Worm (Caenorhabditis elegans) whole organism, L4/young adult: ENCODE results near the gene K11H3.8.

Source experiments
- W03F9.2 ChIP-seq: fragments of 150-350 bp; optimal IDR thresholded peaks from 2 replicates; lab custom pipeline; 2014; ENCODE audit warnings: missing biosample characterization, missing genetic modification characterization
- dao-5 ChIP-seq: sonication (generic microtip); optimal IDR thresholded peaks from 2 replicates; lab custom pipeline; 2016; ENCODE audit warnings: missing genotype, missing genetic modification characterization, moderate library complexity, missing compliant biosample characterization
- him-1 ChIP-seq: sonication (generic microtip); optimal IDR thresholded peaks from 2 replicates; lab custom pipeline; 2016; ENCODE audit warnings: missing genotype, missing genetic modification reagents, missing genetic modification characterization, missing compliant biosample characterization

Gene K11H3.8

ce11 chrIII:9834888-9835287 lies at the start of gene K11H3.8:
Gene K11H3.8 (plus strand): TSS chrIII:9835188.
- TF ChIP-seq him-1 (tag; lab: Kevin White, UChicago) (no peak), W03F9.2 (no peak), dao-5 (tag; lab: Kevin White, UChicago) (no peak)

DNA sequence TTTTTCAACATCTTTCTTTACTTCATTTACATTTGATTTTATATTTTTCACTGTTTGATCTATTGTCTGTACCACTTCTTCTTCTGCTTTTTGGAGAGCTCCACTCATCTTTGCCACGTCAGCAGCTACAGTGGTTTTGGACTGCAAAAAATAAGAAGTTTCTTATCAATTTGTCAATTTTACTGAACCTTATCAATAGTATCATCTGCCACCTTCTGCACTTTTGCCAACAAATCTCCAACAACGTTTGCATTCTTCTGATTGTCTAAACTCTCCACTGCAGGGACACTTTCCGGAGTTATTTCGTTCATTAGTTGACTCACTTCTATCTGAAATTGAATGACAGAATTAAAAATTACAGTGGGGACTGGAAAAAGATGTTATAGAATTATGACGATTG lies 48.2 kb upstream of the K11H3.8 start:
- TF ChIP-seq him-1 (tag; lab: Kevin White, UChicago) (no peak), W03F9.2 (no peak), dao-5 (tag; lab: Kevin White, UChicago) (no peak)

ce11 chrIII:9789083-9789482 lies 45.9 kb upstream of the K11H3.8 start:
- no peak for TF ChIP-seq him-1 (tag; lab: Kevin White, UChicago)
- no peak for TF ChIP-seq W03F9.2
- no peak for TF ChIP-seq dao-5 (tag; lab: Kevin White, UChicago)

DNA sequence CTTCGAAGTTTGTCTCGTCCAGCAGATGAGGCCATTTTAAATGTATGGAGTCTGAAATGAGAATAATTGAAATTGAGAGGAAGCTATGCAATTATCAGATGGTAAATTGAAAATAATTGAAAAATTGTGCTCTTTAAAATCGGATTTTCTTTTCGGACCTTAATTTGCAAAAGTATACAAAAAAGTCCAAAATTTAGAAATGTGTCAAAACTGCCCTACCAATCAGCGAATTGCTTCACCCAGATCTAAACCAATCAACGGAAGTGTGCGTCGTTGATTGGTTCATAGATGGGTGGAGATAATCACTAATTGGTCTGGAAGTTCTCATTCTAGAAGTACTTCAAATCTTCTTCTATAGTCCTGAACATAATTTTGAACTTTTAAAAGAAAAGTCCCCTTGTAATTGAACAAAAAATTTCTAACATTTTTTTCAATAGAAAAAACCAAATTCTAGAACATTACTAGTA lies 45.3 kb upstream of the K11H3.8 start, which contains the start of gene R10E11.5:
Gene R10E11.5 (minus strand): TSS at position 51 of the 467 bp plus-strand sequence.
- TF ChIP-seq him-1 (tag; lab: Kevin White, UChicago): no peak
- TF ChIP-seq dao-5 (tag; lab: Kevin White, UChicago): no peak
- TF ChIP-seq W03F9.2: no peak

ce11 chrIII:9793592-9794417 lies 41.2 kb upstream of the K11H3.8 start, which contains the start of the genes R10E11.9 and mcm-6:
Gene R10E11.9 (minus strand): TSS chrIII:9793642.
Gene mcm-6 (plus strand): TSS chrIII:9794367.
- TF ChIP-seq dao-5 (tag; lab: Kevin White, UChicago): no peak
- TF ChIP-seq W03F9.2: no peak
- TF ChIP-seq him-1 (tag; lab: Kevin White, UChicago): no peak

ce11 chrIII:9796448-9796847 lies 38.5 kb upstream of the K11H3.8 start, which contains the start of gene srxa-10:
Gene srxa-10 (minus strand): TSS chrIII:9796548.
- no peak for TF ChIP-seq W03F9.2

DNA sequence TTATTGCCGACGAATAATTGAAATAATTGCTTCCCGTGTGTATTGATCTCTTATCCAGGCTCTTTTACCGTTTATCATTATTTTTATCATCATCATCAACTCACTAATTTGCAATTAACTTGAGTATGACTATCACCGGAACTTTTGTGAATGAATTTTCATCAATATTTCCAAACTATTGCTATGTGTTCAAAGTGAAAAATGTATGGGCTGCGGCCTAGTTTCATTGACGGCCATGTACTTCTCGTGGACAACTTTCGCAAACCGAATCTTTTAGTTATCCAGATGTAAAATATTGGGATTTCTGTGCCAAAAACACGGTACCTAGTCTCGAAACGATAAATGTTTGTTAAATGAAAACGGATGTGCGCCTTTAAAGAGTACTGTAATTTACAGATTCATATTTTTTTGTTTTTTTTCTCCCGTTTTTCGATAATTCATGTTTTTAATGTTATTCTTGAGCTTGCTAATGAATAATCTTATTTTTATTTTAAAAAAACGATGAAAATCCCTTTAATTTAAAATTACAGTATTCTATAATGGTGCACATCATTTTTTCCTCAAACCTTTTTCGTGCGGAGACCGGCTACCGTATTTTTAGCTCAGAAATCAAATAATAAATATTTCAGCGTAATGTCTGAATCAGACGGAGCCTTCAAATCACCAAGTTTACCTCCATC lies 36.4 kb upstream of the K11H3.8 start, which contains the start of gene ZK632.2:
Gene ZK632.2 (plus strand): TSS at position 630 of the 680 bp plus-strand sequence.
- TF ChIP-seq W03F9.2: no peak

- no peak for TF ChIP-seq dao-5 (tag; lab: Kevin White, UChicago)
- TF ChIP-seq W03F9.2: no peak
- no peak for TF ChIP-seq him-1 (tag; lab: Kevin White, UChicago)
These were observed 32.9 kb upstream of the K11H3.8 start for ce11 chrIII:9802045-9802444.

DNA sequence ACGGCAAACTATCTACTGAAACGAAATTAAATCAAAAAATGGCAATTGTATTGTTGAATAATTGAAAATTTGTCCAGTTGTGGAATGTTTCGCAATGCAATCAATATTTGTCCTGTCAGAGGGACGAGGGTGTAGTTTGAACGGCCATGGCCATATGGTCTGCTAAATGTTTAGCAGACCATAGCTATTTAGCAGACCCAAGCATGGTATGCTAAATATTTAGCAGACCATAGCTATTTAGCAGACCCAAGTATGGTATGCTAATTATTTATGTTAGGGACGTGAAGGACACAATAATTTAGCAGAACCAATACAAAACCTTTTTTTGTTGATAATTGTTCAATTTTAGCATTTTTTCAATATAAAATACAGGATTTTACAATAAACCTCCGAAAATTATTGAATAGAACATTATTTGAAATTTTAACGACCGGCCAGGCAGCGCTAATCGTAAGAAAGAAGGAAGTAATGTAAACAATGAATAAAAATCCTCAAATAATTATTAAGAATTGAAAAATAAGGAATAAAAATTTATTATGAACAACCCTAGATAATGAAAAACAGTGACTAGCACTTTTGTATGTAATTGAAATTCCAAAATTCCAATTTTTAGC lies 29.9 kb upstream of the K11H3.8 start, which contains the start of gene riok-3:
Gene riok-3 (minus strand): TSS at position 15 of the 614 bp plus-strand sequence.
- TF ChIP-seq him-1 (tag; lab: Kevin White, UChicago) (no peak), dao-5 (tag; lab: Kevin White, UChicago) (no peak), W03F9.2 (no peak)

DNA sequence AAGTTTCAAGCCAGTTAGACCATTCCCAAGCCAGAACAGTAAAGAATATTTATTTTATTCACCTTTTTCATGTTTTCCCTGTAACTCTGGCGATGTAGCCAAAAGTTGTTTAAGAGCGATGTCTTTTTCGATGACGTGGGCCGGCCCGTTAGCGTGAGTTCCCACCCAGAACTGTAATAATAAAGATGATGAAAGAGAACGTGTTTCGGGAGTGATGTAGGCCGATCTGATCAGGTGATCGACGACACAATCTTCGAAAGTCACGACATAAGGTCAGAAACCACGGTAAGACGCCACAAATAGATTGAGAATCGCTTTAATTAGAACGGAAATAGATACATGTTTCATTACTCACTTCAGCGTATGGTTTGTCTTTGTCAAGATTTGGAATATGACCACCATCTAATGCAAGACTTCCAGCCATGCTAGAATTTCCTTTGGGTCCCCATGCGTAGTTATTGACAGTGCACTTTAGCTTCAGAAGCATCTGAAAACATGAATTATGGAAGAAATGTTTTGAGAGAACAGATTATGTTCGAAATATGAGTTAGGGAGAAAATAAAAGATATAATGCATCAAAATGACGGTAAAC lies 27.9 kb upstream of the K11H3.8 start, which contains the start of gene ZK632.4:
Gene ZK632.4 (minus strand): TSS at position 487 of the 592 bp plus-strand sequence.
- TF ChIP-seq W03F9.2 (no peak), dao-5 (tag; lab: Kevin White, UChicago) (no peak), him-1 (tag; lab: Kevin White, UChicago) (no peak)

- no peak for TF ChIP-seq him-1 (tag; lab: Kevin White, UChicago)
- no peak for TF ChIP-seq W03F9.2
- TF ChIP-seq dao-5 (tag; lab: Kevin White, UChicago): no peak
These were observed 27.4 kb upstream of the K11H3.8 start for ce11 chrIII:9807560-9808046.

DNA sequence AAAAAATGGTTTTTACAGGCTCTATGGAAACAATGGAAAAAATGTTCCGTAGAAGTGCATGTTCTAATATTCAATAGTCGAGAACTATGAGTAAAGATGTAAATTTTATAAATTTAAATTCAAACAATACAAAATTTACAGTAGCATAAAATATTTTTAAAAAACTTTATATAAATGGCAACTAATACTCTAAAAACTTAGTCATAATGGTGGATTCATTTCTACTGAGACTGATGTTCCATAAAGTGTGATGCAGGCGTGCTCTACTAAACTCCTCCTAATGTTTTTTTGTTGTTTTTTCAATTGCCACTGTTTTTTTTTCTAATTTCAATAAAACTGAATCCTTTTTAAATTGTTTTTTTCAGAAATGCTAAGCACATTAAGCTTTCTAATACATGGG lies 26.8 kb upstream of the K11H3.8 start, which contains the start of gene gtap-2:
Gene gtap-2 (plus strand): TSS at position 366 of the 400 bp plus-strand sequence.
- TF ChIP-seq him-1 (tag; lab: Kevin White, UChicago): no peak
- peak; percentile 56 for TF ChIP-seq W03F9.2

- TF ChIP-seq dao-5 (tag; lab: Kevin White, UChicago) (no peak), W03F9.2 (no peak), him-1 (tag; lab: Kevin White, UChicago) (no peak)
These were observed 21.8 kb upstream of the K11H3.8 start, which contains the start of gene ZK632.14 for ce11 chrIII:9813146-9813545. Gene ZK632.14 (plus strand): TSS chrIII:9813446.
